Fruit fly (Drosophila melanogaster) whole organism, embryonic: ENCODE measurements around the gene Rcd5.

ENCODE experiments used
- MTF-1 ChIP-seq: fragments of 200-800 bp; sonication (Bioruptor generic); optimal IDR thresholded peaks from 2 replicates; lab custom pipeline; 2018; ENCODE audit warnings: missing biosample characterization, mild to moderate bottlenecking, missing genetic modification characterization, borderline replicate concordance
- NfI ChIP-seq: fragments of 200-800 bp; sonication (Bioruptor generic); optimal IDR thresholded peaks from 3 replicates; lab custom pipeline; 2018; ENCODE audit warnings: missing biosample characterization, mild to moderate bottlenecking, missing genetic modification characterization, moderate library complexity
- exex ChIP-seq: fragments of 200-800 bp; sonication (Bioruptor generic); optimal IDR thresholded peaks from 4 replicates; lab custom pipeline; 2018; ENCODE audit warnings: missing biosample characterization, mild to moderate bottlenecking, missing genetic modification characterization, moderate library complexity
- odd ChIP-seq: fragments of 200-800 bp; sonication (Bioruptor generic); optimal IDR thresholded peaks from 2 replicates; lab custom pipeline; 2017; ENCODE audit warnings: missing biosample characterization, mild to moderate bottlenecking, missing genetic modification characterization

- TF ChIP-seq MTF-1 (GFP tag; lab: Kevin White, UChicago): peak; percentile 73
- peak; percentile 94 for TF ChIP-seq NfI
- TF ChIP-seq odd: peak; percentile 59
- peak; percentile 56 for TF ChIP-seq exex (tag; lab: Kevin White, UChicago)
Measured at dm6 chr3L:4070221-4070995, 30.1 kb downstream of the Rcd5 start.
